Worm (Caenorhabditis elegans): ENCODE data around the gene vha-4.

Gene vha-4

DNA sequence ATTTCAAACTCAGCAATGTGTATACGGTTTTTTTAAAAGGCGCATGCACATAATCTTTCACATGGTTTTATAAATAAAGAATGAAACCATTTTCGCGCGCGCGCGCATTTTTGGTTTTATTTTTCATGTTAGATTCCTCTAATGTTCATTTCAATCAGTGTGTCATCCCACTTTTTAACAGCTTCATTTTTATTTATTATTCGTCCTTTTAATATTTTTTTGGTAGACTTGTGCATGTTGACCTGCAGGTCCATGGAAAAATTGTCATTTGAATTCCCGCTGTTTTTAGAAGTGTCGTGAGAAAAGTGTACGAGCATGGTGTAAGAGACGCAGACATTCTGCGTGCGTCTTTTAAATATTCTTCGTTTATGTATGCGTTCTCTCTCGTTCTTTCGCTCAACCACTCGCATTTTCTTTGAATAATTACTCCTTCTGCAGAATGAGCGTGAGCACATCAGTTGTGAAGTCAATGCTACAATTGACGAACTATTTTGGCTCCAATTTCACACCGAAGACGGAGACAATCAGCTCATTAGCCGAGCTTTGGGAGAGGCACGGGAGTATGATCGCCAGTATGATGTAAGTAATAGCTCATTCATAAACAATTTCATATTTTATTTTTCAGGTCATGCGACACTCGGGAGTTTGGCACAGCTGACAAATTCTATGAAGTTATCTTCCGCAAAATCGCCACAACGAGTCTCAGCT is 18.7 kb downstream of the vha-4 start, which contains the start of gene lin-5 (continued):
- TF ChIP-seq pag-3 (tag; optimal IDR thresholded peaks at IDR 0.05; ENCODE audit: borderline replicate concordance) (no peak), mec-3 (tag; optimal IDR thresholded peaks at IDR 0.05; ENCODE audit: borderline replicate concordance) (no peak), ceh-45 (GFP tag; IDR thresholded peaks at IDR 0.05) (no peak), Y22D7AL.16 (tag; optimal IDR thresholded peaks at IDR 0.05) (no peak), ref-2 (tag; optimal IDR thresholded peaks at IDR 0.05) (peak; percentile 36), unc-55 (GFP tag; optimal IDR thresholded peaks at IDR 0.05) (peak; percentile 30), ttx-3 (tag; optimal IDR thresholded peaks at IDR 0.05) (no peak)

ce11 chrII:7858101-7858500 is 21.0 kb downstream of the vha-4 start, which contains the start of gene sds-22:
sds-22 (plus strand) TSS chrII:7858401.
- TF ChIP-seq pax-1 (tag; optimal IDR thresholded peaks at IDR 0.05): no peak
- TF ChIP-seq unc-55 (GFP tag; optimal IDR thresholded peaks at IDR 0.05): no peak
- no peak for TF ChIP-seq ceh-24 (tag; optimal IDR thresholded peaks at IDR 0.05)
- TF ChIP-seq ceh-14 (tag; optimal IDR thresholded peaks at IDR 0.05): no peak
- TF ChIP-seq ceh-6 (GFP tag; optimal IDR thresholded peaks at IDR 0.05): no peak
- TF ChIP-seq ref-2 (tag; optimal IDR thresholded peaks at IDR 0.05): no peak
- no peak for TF ChIP-seq K02D7.2 (tag; optimal IDR thresholded peaks at IDR 0.05)
- no peak for TF ChIP-seq sox-2 (GFP tag; IDR thresholded peaks at IDR 0.05)
- no peak for TF ChIP-seq mec-3 (tag; optimal IDR thresholded peaks at IDR 0.05; ENCODE audit: borderline replicate concordance)
- TF ChIP-seq gmeb-2 (tag; optimal IDR thresholded peaks at IDR 0.05): no peak
- no peak for TF ChIP-seq C38D4.7 (GFP tag; optimal IDR thresholded peaks at IDR 0.05)
- TF ChIP-seq ahr-1 (tag; optimal IDR thresholded peaks at IDR 0.05): no peak
- TF ChIP-seq fax-1 (tag; optimal IDR thresholded peaks at IDR 0.05): no peak
- no peak for TF ChIP-seq ceh-30 (tag; optimal IDR thresholded peaks at IDR 0.05)
- no peak for TF ChIP-seq tbx-7 (tag; optimal IDR thresholded peaks at IDR 0.05)

ce11 chrII:7857485-7858010 is 21.6 kb downstream of the vha-4 start, which contains the start of the genes cec-3 and T09A5.15:
cec-3 (minus strand) TSS chrII:7857600.
T09A5.15 (plus strand) TSS chrII:7857960.
- TF ChIP-seq eyg-1 (tag; optimal IDR thresholded peaks at IDR 0.05) (no peak), che-1 (tag; optimal IDR thresholded peaks at IDR 0.05) (no peak), pag-3 (tag; optimal IDR thresholded peaks at IDR 0.05; ENCODE audit: borderline replicate concordance) (no peak), hlh-30 (tag; optimal IDR thresholded peaks at IDR 0.05; ENCODE audit: insufficient read depth) (no peak), dve-1 (tag; optimal IDR thresholded peaks at IDR 0.05) (no peak), ceh-14 (tag; optimal IDR thresholded peaks at IDR 0.05) (peak; percentile 38), ceh-24 (tag; optimal IDR thresholded peaks at IDR 0.05) (no peak), ceh-2 (tag; optimal IDR thresholded peaks at IDR 0.05) (peak; percentile 65), ref-2 (tag; optimal IDR thresholded peaks at IDR 0.05) (peak; percentile 51), fkh-10 (GFP tag; optimal IDR thresholded peaks at IDR 0.05) (no peak), ceh-9 (tag; optimal IDR thresholded peaks at IDR 0.05) (no peak), elt-4 (tag; optimal IDR thresholded peaks at IDR 0.05) (no peak), tbx-2 (tag; optimal IDR thresholded peaks at IDR 0.05) (peak; percentile 82), ttx-3 (tag; optimal IDR thresholded peaks at IDR 0.05) (no peak), mec-3 (tag; optimal IDR thresholded peaks at IDR 0.05; ENCODE audit: borderline replicate concordance) (no peak), lim-6 (tag; optimal IDR thresholded peaks at IDR 0.05) (no peak), unc-42 (tag; optimal IDR thresholded peaks at IDR 0.05) (peak; percentile 41), ahr-1 (tag; optimal IDR thresholded peaks at IDR 0.05) (no peak), ceh-34 (tag; optimal IDR thresholded peaks at IDR 0.05) (peak; percentile 63), hlh-8 (tag; optimal IDR thresholded peaks at IDR 0.05) (peak; percentile 47), pha-4 (tag; optimal IDR thresholded peaks at IDR 0.05) (no peak), unc-55 (GFP tag; optimal IDR thresholded peaks at IDR 0.05) (no peak), C08G9.2 (tag; optimal IDR thresholded peaks at IDR 0.05) (peak; percentile 69), ceh-22 (tag; optimal IDR thresholded peaks at IDR 0.05) (no peak), hlh-13 (GFP tag; optimal IDR thresholded peaks at IDR 0.05) (no peak), fkh-6 (tag; optimal IDR thresholded peaks at IDR 0.05) (no peak), pax-1 (tag; optimal IDR thresholded peaks at IDR 0.05) (no peak), tbx-7 (tag; optimal IDR thresholded peaks at IDR 0.05) (peak; percentile 31), ets-4 (tag; optimal IDR thresholded peaks at IDR 0.05) (peak; percentile 55), zip-5 (tag; optimal IDR thresholded peaks at IDR 0.05) (peak; percentile 68), ceh-18 (tag; optimal IDR thresholded peaks at IDR 0.05) (peak; percentile 15), C38D4.7 (GFP tag; optimal IDR thresholded peaks at IDR 0.05) (no peak), nhr-11 (tag; optimal IDR thresholded peaks at IDR 0.05) (no peak), pqm-1 (tag; optimal IDR thresholded peaks at IDR 0.05) (no peak), sox-2 (GFP tag; IDR thresholded peaks at IDR 0.05) (no peak), sox-4 (tag; optimal IDR thresholded peaks at IDR 0.05) (no peak), pros-1 (tag; optimal IDR thresholded peaks at IDR 0.05) (no peak), K02D7.2 (tag; optimal IDR thresholded peaks at IDR 0.05) (no peak), hlh-15 (tag; optimal IDR thresholded peaks at IDR 0.05) (no peak)

Data from whole organism, late embryonic.